Fruit fly (Drosophila melanogaster) S2 (cell line): ENCODE measurements around the gene ph-d.

Experiments
- CG8478 ChIP-seq: fragments of >200 bp; optimal IDR thresholded peaks from 2 replicates; lab custom pipeline; 2018
- CTCF ChIP-seq, 2 experiments: fragments of >200 bp; optimal IDR thresholded peaks; 2 replicates each; lab custom pipeline; 2018

dm6 chrX:2168485-2169199 lies 45.6 kb upstream of the ph-d start:
- no peak for TF ChIP-seq CTCF (optimal IDR thresholded peaks at IDR 0.05; lab: Kevin White, UChicago)
- TF ChIP-seq CG8478, result no peak
